Worm (Caenorhabditis elegans): ENCODE results near the gene F54E7.9.

Gene F54E7.9

ce11 chrIII:5697963-5698730, 20.5 kb upstream of the F54E7.9 start, which contains the start of the genes lgg-3 and rgs-5:
Gene lgg-3, minus strand, starts transcription at chrIII:5698013.
Gene rgs-5, plus strand, starts transcription at chrIII:5698555.
- TF ChIP-seq scrt-1 (GFP tag; IDR thresholded peaks at IDR 0.05) = no peak
- TF ChIP-seq pes-1 (GFP tag; IDR thresholded peaks at IDR 0.05) = no peak
- TF ChIP-seq aly-1 (tag; optimal IDR thresholded peaks at IDR 0.05) = no peak
- no peak for TF ChIP-seq ceh-36 (tag; optimal IDR thresholded peaks at IDR 0.05)
- TF ChIP-seq hmg-4 (GFP tag; optimal IDR thresholded peaks at IDR 0.05) = no peak
- no peak for TF ChIP-seq ama-1 (optimal IDR thresholded peaks at IDR 0.05)
- TF ChIP-seq hnd-1 (tag; optimal IDR thresholded peaks at IDR 0.05) = no peak
- no peak for TF ChIP-seq tbx-37 (GFP tag; conservative IDR thresholded peaks at IDR 0.05)
- TF ChIP-seq tra-4 (tag; optimal IDR thresholded peaks at IDR 0.05) = no peak
- TF ChIP-seq flt-1 (GFP tag; IDR thresholded peaks at IDR 0.05) = no peak
- TF ChIP-seq B0310.2 (tag; optimal IDR thresholded peaks at IDR 0.05) = no peak
- TF ChIP-seq hmbx-1 (tag; optimal IDR thresholded peaks at IDR 0.05) = no peak
- no peak for TF ChIP-seq sea-1 (GFP tag; conservative IDR thresholded peaks at IDR 0.05)
- no peak for TF ChIP-seq ceh-13 (GFP tag; optimal IDR thresholded peaks at IDR 0.05)
- no peak for TF ChIP-seq tbx-11 (GFP tag; IDR thresholded peaks at IDR 0.05)
- TF ChIP-seq F13C5.2 (tag; optimal IDR thresholded peaks at IDR 0.05) = no peak
- no peak for TF ChIP-seq ets-7 (tag; optimal IDR thresholded peaks at IDR 0.05)

ce11 chrIII:5697266-5697665, 19.6 kb upstream of the F54E7.9 start, which contains the start of gene B0336.7:
Gene B0336.7, minus strand, starts transcription at chrIII:5697366.
- TF ChIP-seq tbx-37 (GFP tag; conservative IDR thresholded peaks at IDR 0.05) (no peak), sea-1 (GFP tag; conservative IDR thresholded peaks at IDR 0.05) (no peak), pes-1 (GFP tag; IDR thresholded peaks at IDR 0.05) (no peak), ama-1 (optimal IDR thresholded peaks at IDR 0.05) (no peak), scrt-1 (GFP tag; IDR thresholded peaks at IDR 0.05) (no peak), ets-7 (tag; optimal IDR thresholded peaks at IDR 0.05) (no peak), ceh-13 (GFP tag; optimal IDR thresholded peaks at IDR 0.05) (no peak), flt-1 (GFP tag; IDR thresholded peaks at IDR 0.05) (no peak), hmg-4 (GFP tag; optimal IDR thresholded peaks at IDR 0.05) (no peak), hnd-1 (tag; optimal IDR thresholded peaks at IDR 0.05) (no peak), tra-4 (tag; optimal IDR thresholded peaks at IDR 0.05) (no peak), B0310.2 (tag; optimal IDR thresholded peaks at IDR 0.05) (no peak), aly-1 (tag; optimal IDR thresholded peaks at IDR 0.05) (no peak), tbx-11 (GFP tag; IDR thresholded peaks at IDR 0.05) (no peak), ceh-36 (tag; optimal IDR thresholded peaks at IDR 0.05) (no peak), hmbx-1 (tag; optimal IDR thresholded peaks at IDR 0.05) (no peak), F13C5.2 (tag; optimal IDR thresholded peaks at IDR 0.05) (no peak)

- TF ChIP-seq flt-1 (GFP tag; IDR thresholded peaks at IDR 0.05) = no peak
- peak; percentile 22 for TF ChIP-seq ceh-36 (tag; optimal IDR thresholded peaks at IDR 0.05)
Measured at ce11 chrIII:5693736-5694135, 16.0 kb upstream of the F54E7.9 start, which contains the start of gene B0336.13. Gene B0336.13, plus strand, starts transcription at chrIII:5694036.

- TF ChIP-seq tra-4 (tag; optimal IDR thresholded peaks at IDR 0.05) (no peak), F13C5.2 (tag; optimal IDR thresholded peaks at IDR 0.05) (peak; percentile 61), hmg-4 (GFP tag; optimal IDR thresholded peaks at IDR 0.05) (no peak), hmbx-1 (tag; optimal IDR thresholded peaks at IDR 0.05) (no peak)
Measured at ce11 chrIII:5692690-5693089, 15.0 kb upstream of the F54E7.9 start, which contains the start of the genes abi-1 and arle-14. Gene abi-1, minus strand, starts transcription at chrIII:5692740. Gene arle-14, plus strand, starts transcription at chrIII:5692906.

ce11 chrIII:5691826-5692225, 14.1 kb upstream of the F54E7.9 start:
- TF ChIP-seq sea-1 (GFP tag; conservative IDR thresholded peaks at IDR 0.05) (no peak), tbx-11 (GFP tag; IDR thresholded peaks at IDR 0.05) (no peak), aly-1 (tag; optimal IDR thresholded peaks at IDR 0.05) (no peak), ama-1 (optimal IDR thresholded peaks at IDR 0.05) (no peak)

- TF ChIP-seq flt-1 (GFP tag; IDR thresholded peaks at IDR 0.05) (no peak), B0310.2 (tag; optimal IDR thresholded peaks at IDR 0.05) (no peak), hmg-4 (GFP tag; optimal IDR thresholded peaks at IDR 0.05) (peak; percentile 1)
Measured at ce11 chrIII:5688246-5688645, 10.6 kb upstream of the F54E7.9 start.

- TF ChIP-seq ets-7 (tag; optimal IDR thresholded peaks at IDR 0.05) (no peak), ama-1 (optimal IDR thresholded peaks at IDR 0.05) (no peak), pes-1 (GFP tag; IDR thresholded peaks at IDR 0.05) (no peak), scrt-1 (GFP tag; IDR thresholded peaks at IDR 0.05) (no peak), F13C5.2 (tag; optimal IDR thresholded peaks at IDR 0.05) (no peak), hmg-4 (GFP tag; optimal IDR thresholded peaks at IDR 0.05) (no peak), ceh-36 (tag; optimal IDR thresholded peaks at IDR 0.05) (no peak), hmbx-1 (tag; optimal IDR thresholded peaks at IDR 0.05) (no peak), tra-4 (tag; optimal IDR thresholded peaks at IDR 0.05) (no peak), B0310.2 (tag; optimal IDR thresholded peaks at IDR 0.05) (no peak), ceh-13 (GFP tag; optimal IDR thresholded peaks at IDR 0.05) (no peak), hnd-1 (tag; optimal IDR thresholded peaks at IDR 0.05) (no peak), sea-1 (GFP tag; conservative IDR thresholded peaks at IDR 0.05) (no peak), aly-1 (tag; optimal IDR thresholded peaks at IDR 0.05) (no peak), tbx-37 (GFP tag; conservative IDR thresholded peaks at IDR 0.05) (no peak)
Measured at ce11 chrIII:5683998-5684397, 6.3 kb upstream of the F54E7.9 start, which contains the start of gene rcan-1. Gene rcan-1, minus strand, starts transcription at chrIII:5684098.

ce11 chrIII:5680141-5680540, 2.5 kb upstream of the F54E7.9 start, which contains the start of gene pst-2:
Gene pst-2, plus strand, starts transcription at chrIII:5680433.
- TF ChIP-seq ceh-36 (tag; optimal IDR thresholded peaks at IDR 0.05) (no peak), ama-1 (optimal IDR thresholded peaks at IDR 0.05) (no peak), tra-4 (tag; optimal IDR thresholded peaks at IDR 0.05) (no peak), sea-1 (GFP tag; conservative IDR thresholded peaks at IDR 0.05) (no peak), aly-1 (tag; optimal IDR thresholded peaks at IDR 0.05) (no peak)
